Worm (Caenorhabditis elegans) whole organism, young adult: ENCODE measurements around the gene fbxb-49.

Experiments
- T26A5.8 ChIP-seq: sonication (generic microtip); optimal IDR thresholded peaks from 2 replicates; lab custom pipeline; 2016; ENCODE audit warnings: missing genetic modification characterization, missing compliant biosample characterization
- snpc-1.1 ChIP-seq: sonication (generic microtip); optimal IDR thresholded peaks from 2 replicates; lab custom pipeline; 2017; ENCODE audit warnings: missing genetic modification characterization, mild to moderate bottlenecking, missing compliant biosample characterization, antibody characterized with exemption, moderate library complexity, missing genotype, missing genetic modification reagents; ENCODE audit not compliant: insufficient read depth

- TF ChIP-seq T26A5.8 (tag; lab: Kevin White, UChicago) (no peak), snpc-1.1 (tag; lab: Kevin White, UChicago) (no peak)
These were observed 8.5 kb downstream of the fbxb-49 start for ce11 chrII:1576772-1577171.
